Fruit fly (Drosophila melanogaster) whole organism, adult: ENCODE data around the gene CG10584.

ENCODE experiments used
- CG11617 ChIP-seq: fragments of 200-800 bp; sonication (Bioruptor generic); optimal IDR thresholded peaks from 2 replicates; lab custom pipeline; 2017; ENCODE audit warnings: mild to moderate bottlenecking, missing biosample characterization, missing genetic modification reagents, missing genetic modification characterization
- CG12768 ChIP-seq: fragments of 200-800 bp; sonication (Bioruptor generic); optimal IDR thresholded peaks from 2 replicates; lab custom pipeline; 2017; ENCODE audit warnings: missing biosample characterization, missing genetic modification characterization, mild to moderate bottlenecking, moderate library complexity, missing genetic modification reagents
- CG14711 ChIP-seq: fragments of 200-800 bp; sonication (Bioruptor generic); optimal IDR thresholded peaks from 2 replicates; lab custom pipeline; 2018; ENCODE audit warnings: missing biosample characterization, mild to moderate bottlenecking, missing genetic modification characterization, moderate library complexity
- CG1620 ChIP-seq: fragments of 200-800 bp; sonication (Bioruptor generic); optimal IDR thresholded peaks from 2 replicates; lab custom pipeline; 2016; ENCODE audit warnings: missing biosample characterization, missing genetic modification characterization
- CG33017 ChIP-seq: fragments of 200-800 bp; sonication (Bioruptor generic); optimal IDR thresholded peaks from 2 replicates; lab custom pipeline; 2018; ENCODE audit warnings: missing biosample characterization, mild to moderate bottlenecking, missing genetic modification characterization, moderate library complexity
- CG5204 ChIP-seq: fragments of 200-800 bp; sonication (Bioruptor generic); optimal IDR thresholded peaks from 2 replicates; lab custom pipeline; 2016; ENCODE audit warnings: missing biosample characterization, missing genetic modification characterization
- CG7045 ChIP-seq: fragments of 200-800 bp; sonication (Bioruptor generic); optimal IDR thresholded peaks from 2 replicates; lab custom pipeline; 2017; ENCODE audit warnings: missing biosample characterization, mild to moderate bottlenecking, missing genetic modification characterization
- CG7101 ChIP-seq: fragments of 200-800 bp; sonication (Bioruptor generic); optimal IDR thresholded peaks from 2 replicates; lab custom pipeline; 2018; ENCODE audit warnings: missing biosample characterization, mild to moderate bottlenecking, missing genetic modification characterization, moderate library complexity
- Clk ChIP-seq: fragments of 200-800 bp; sonication (Bioruptor generic); optimal IDR thresholded peaks from 2 replicates; lab custom pipeline; 2017; ENCODE audit warnings: missing biosample characterization, missing genetic modification characterization
- Crg-1 ChIP-seq: fragments of 200-800 bp; sonication (Bioruptor generic); optimal IDR thresholded peaks from 2 replicates; lab custom pipeline; 2016; ENCODE audit warnings: missing biosample characterization, missing genetic modification characterization
- Hr96 ChIP-seq: fragments of 200-800 bp; sonication (Bioruptor generic); optimal IDR thresholded peaks from 2 replicates; lab custom pipeline; 2016; ENCODE audit warnings: missing biosample characterization, missing genetic modification characterization
- Mnt ChIP-seq: fragments of 200-800 bp; sonication (Bioruptor generic); optimal IDR thresholded peaks from 2 replicates; lab custom pipeline; 2016; ENCODE audit warnings: missing biosample characterization, mild to moderate bottlenecking, missing genetic modification characterization
- bab1 ChIP-seq: fragments of 200-800 bp; sonication (Bioruptor generic); optimal IDR thresholded peaks from 3 replicates; lab custom pipeline; 2019; ENCODE audit warnings: missing biosample characterization, mild to moderate bottlenecking, missing genetic modification characterization, moderate library complexity
- cic ChIP-seq: fragments of 200-800 bp; sonication (Bioruptor generic); optimal IDR thresholded peaks from 2 replicates; lab custom pipeline; 2017; ENCODE audit warnings: missing biosample characterization, mild to moderate bottlenecking, missing genetic modification characterization, moderate library complexity
- cnc ChIP-seq, 2 experiments: fragments of >200 bp; optimal IDR thresholded peaks; 2 replicates each; lab custom pipeline; 2017
- kay ChIP-seq: fragments of 200-800 bp; sonication (Bioruptor generic); peaks from one replicate; lab custom pipeline; 2016; ENCODE audit warnings: missing biosample characterization, missing genetic modification characterization, borderline replicate concordance
- ovo ChIP-seq: fragments of 200-800 bp; sonication (Bioruptor generic); optimal IDR thresholded peaks from 2 replicates; lab custom pipeline; 2016; ENCODE audit warnings: missing biosample characterization, missing genetic modification characterization
- pad ChIP-seq: fragments of 200-800 bp; sonication (Bioruptor generic); optimal IDR thresholded peaks from 3 replicates; lab custom pipeline; 2017; ENCODE audit warnings: missing biosample characterization, missing genetic modification characterization, mild to moderate bottlenecking, moderate library complexity, missing genetic modification reagents
- tj ChIP-seq: fragments of 200-800 bp; sonication (Bioruptor generic); optimal IDR thresholded peaks from 3 replicates; lab custom pipeline; 2017; ENCODE audit warnings: missing biosample characterization, mild to moderate bottlenecking, missing genetic modification characterization, moderate library complexity
- toe ChIP-seq: fragments of 200-800 bp; sonication (Bioruptor generic); optimal IDR thresholded peaks from 2 replicates; lab custom pipeline; 2016; ENCODE audit warnings: missing biosample characterization, missing genetic modification characterization

Gene CG10584

DNA sequence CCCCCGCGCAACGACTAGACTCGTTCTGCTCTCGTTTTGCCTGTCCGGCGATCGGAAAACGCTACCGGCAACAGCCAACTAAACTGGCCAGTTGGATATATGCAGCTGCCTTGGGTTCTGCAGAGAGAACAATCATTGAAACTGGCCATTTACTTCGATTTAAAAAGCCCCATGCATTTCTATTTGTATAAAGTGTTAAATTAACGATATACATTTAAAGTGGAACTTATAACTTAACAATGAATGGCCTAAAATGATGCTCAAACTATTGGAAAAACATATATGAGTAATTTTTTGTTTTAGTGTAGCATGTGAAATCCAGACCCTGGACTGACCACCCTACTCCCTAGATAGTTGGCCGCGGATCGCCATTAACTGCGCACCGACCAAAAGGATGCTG lies 42.3 kb downstream of the CG10584 start:
- TF ChIP-seq CG12768 (GFP tag; lab: Kevin White, UChicago) (no peak), pad (no peak), cnc (optimal IDR thresholded peaks at IDR 0.05; lab: Kevin White, UChicago) (no peak), bab1 (no peak), kay (GFP tag; lab: Kevin White, UChicago) (no peak), CG5204 (GFP tag; lab: Kevin White, UChicago) (no peak), tj (GFP tag; lab: Kevin White, UChicago) (no peak), toe (GFP tag; lab: Kevin White, UChicago) (no peak), Crg-1 (GFP tag; lab: Kevin White, UChicago) (no peak), CG1620 (GFP tag; lab: Kevin White, UChicago) (no peak), cic (GFP tag; lab: Kevin White, UChicago) (no peak), CG14711 (tag; lab: Kevin White, UChicago) (no peak)

DNA sequence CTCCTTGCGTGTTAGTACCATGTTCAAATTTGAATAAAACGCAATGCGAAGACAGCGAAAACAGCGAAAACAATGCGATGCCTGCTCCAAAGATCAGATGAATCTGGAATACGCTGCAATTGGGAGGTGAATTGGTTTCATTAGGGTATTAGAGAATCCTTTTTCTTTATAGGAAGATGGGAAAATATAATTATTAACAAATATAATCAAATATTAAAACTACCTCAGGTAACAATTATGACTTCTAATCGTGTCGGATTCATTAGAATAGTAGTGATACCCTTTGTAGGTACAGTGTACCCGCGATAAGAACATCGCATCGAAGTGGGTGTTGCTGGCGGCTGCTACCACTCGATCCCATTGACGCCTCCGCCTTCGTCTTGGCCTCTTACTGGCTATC lies 43.3 kb downstream of the CG10584 start:
- no peak for TF ChIP-seq ovo (GFP tag; lab: Kevin White, UChicago)

DNA sequence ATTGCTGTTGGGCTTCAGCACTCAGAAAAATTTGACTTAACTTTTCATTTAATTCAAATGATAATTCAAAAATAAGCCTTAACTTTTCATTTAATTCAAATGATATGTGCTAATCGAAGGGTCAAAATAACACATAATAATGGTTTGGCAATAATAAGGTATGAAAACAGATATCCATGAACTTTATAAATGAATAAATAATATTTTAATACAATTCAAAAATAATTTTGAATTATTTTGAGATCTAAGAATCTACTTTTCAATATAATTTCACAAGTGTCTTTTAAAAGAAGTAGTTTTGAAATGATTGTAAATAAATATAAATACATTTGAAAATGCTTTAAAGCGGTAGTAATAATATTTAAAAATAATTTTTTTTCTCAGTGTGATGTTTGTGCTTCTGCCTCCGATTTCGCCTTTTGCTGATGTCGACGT lies 44.2 kb downstream of the CG10584 start:
- TF ChIP-seq CG11617, result no peak
- no peak for TF ChIP-seq cic (GFP tag; lab: Kevin White, UChicago)
- TF ChIP-seq ovo (GFP tag; lab: Kevin White, UChicago), result no peak
- no peak for TF ChIP-seq CG33017 (tag; lab: Kevin White, UChicago)
- no peak for TF ChIP-seq bab1
- TF ChIP-seq CG7101, result no peak
- TF ChIP-seq CG14711 (tag; lab: Kevin White, UChicago), result no peak
- no peak for TF ChIP-seq Clk

DNA sequence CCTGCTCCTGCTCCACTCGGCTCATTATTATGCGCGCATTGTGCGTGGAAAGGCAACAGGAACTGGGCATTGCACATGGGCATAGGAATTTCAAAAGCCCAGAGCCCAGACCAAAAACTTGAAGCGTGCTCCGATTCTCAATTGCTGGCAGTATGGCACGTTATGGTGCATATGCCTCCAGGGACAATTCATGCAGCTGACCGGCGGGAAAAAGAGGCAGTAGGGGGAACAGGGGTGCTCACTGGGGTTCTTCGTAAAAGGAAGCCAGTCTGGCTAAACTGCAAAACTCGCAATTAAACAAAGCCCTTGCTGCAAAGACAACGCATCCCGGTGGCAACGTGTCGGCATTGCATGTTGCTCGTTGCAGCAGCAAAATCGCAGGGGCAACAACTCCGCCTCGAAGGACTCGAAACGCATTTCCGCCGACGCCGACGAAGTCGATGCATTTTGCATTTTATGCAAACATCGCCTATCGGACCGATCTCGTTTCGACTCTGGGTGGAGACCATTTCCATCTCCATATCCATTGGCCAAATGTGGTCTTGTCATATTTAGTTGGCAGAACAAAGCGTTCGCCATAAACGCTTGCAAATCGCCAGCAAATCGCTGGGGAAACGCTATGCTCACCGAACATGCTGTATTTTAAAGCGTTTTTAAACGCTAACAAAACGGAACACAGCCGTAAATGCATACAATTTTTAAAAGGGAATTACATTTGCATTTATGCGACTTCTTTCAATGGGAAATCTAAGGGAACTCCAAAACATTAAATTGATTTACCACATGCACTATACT lies 46.5 kb downstream of the CG10584 start:
- no peak for TF ChIP-seq CG7101
- TF ChIP-seq CG7045 (GFP tag; lab: Kevin White, UChicago), result no peak
- TF ChIP-seq CG11617, result no peak
- no peak for TF ChIP-seq CG5204 (GFP tag; lab: Kevin White, UChicago)
- TF ChIP-seq ovo (GFP tag; lab: Kevin White, UChicago), result no peak
- TF ChIP-seq CG14711 (tag; lab: Kevin White, UChicago), result no peak
- no peak for TF ChIP-seq cic (GFP tag; lab: Kevin White, UChicago)
- no peak for TF ChIP-seq CG1620 (GFP tag; lab: Kevin White, UChicago)

DNA sequence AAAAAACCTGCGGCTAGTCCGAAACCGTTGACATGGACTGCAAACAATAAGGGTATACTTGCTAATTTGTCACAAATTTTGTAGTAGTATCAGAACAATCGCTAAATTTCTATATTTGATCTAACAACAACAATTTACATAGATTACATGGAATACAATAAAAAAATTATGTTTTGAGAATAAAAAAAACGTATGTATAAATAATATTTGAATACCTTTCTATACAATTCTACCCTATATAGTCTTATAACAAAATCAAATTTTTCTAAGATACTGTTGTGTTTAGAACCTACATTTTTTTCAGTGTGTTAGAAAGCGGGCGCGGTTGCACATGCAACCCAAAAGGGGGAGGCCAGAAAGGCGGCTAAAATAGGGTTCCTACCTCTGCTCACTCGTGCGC lies 47.9 kb downstream of the CG10584 start:
- TF ChIP-seq kay (GFP tag; lab: Kevin White, UChicago) (no peak), CG7045 (GFP tag; lab: Kevin White, UChicago) (no peak)

DNA sequence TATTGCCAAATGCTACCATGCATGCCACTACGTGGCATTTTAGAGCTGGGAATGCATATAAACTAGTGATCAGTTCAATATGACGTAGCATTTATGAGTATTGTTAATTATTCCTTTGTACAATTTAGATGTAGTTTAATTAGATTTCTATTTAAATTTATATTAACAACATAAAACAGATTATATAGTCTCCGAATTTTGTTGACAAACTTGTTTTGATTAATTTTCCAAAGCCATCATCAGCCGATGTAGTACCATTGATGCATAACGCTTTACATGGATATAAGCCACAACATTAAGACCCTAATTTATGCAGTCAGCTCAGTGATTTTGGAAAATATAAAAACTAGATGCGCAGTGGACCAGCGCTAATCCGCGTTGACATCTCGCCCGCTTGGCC lies 48.6 kb downstream of the CG10584 start:
- TF ChIP-seq pad, result no peak
- no peak for TF ChIP-seq tj (GFP tag; lab: Kevin White, UChicago)
- no peak for TF ChIP-seq Hr96
- no peak for TF ChIP-seq CG33017 (tag; lab: Kevin White, UChicago)
- TF ChIP-seq Crg-1 (GFP tag; lab: Kevin White, UChicago), result no peak
- TF ChIP-seq CG12768 (GFP tag; lab: Kevin White, UChicago), result no peak
- no peak for TF ChIP-seq CG11617
- TF ChIP-seq cic (GFP tag; lab: Kevin White, UChicago), result no peak
- no peak for TF ChIP-seq Mnt (GFP tag; lab: Kevin White, UChicago)

DNA sequence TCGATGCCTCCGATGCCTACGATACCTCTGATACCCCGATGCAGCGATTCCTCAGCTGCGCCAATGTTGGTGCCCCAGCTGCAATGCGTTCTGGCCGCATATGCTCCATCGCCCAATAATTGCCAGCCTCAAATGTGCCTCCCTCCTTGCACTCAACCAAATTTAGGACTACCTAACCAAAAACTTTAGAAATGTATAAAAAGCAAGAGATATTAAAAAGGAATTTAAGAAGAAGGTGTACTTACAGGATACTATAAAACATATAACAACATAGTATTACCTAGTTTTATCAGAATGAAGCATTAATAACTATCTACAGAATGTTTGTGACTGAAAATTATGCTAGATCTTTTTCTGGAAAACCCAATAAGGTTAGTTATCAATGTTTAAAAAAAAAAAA lies 49.4 kb downstream of the CG10584 start:
- no peak for TF ChIP-seq CG1620 (GFP tag; lab: Kevin White, UChicago)
- TF ChIP-seq CG12768 (GFP tag; lab: Kevin White, UChicago), result no peak
- TF ChIP-seq kay (GFP tag; lab: Kevin White, UChicago), result no peak
- no peak for TF ChIP-seq bab1
- no peak for TF ChIP-seq Crg-1 (GFP tag; lab: Kevin White, UChicago)
- TF ChIP-seq Clk, result no peak
- no peak for TF ChIP-seq Hr96
- TF ChIP-seq cnc (optimal IDR thresholded peaks at IDR 0.05; lab: Kevin White, UChicago), result no peak
- TF ChIP-seq CG7101, result no peak
- no peak for TF ChIP-seq ovo (GFP tag; lab: Kevin White, UChicago)

DNA sequence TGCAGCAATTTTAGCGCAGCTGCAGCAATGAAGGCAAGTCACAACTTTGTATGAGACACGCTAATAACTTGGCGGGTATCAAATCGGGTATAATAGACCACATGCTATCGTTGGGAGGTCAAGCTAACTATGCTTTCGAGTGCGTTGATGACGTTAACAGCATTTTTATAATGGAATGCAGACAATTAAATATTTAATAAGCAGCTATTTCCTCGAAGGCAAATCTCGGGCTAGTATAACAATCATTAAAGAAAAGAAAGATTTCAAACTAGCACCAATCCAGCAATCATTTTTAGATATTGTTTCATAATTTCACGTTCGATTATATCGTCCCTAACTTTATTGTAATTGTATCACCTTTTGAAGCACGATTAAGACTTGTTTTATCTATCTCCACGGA lies 50.7 kb downstream of the CG10584 start:
- no peak for TF ChIP-seq tj (GFP tag; lab: Kevin White, UChicago)
- TF ChIP-seq Hr96, result no peak
- no peak for TF ChIP-seq bab1
- TF ChIP-seq CG7045 (GFP tag; lab: Kevin White, UChicago), result no peak
- TF ChIP-seq ovo (GFP tag; lab: Kevin White, UChicago), result no peak
